Fruit fly (Drosophila melanogaster): Measurements from ENCODE around the gene CG9098.

CG9098 gene

DNA sequence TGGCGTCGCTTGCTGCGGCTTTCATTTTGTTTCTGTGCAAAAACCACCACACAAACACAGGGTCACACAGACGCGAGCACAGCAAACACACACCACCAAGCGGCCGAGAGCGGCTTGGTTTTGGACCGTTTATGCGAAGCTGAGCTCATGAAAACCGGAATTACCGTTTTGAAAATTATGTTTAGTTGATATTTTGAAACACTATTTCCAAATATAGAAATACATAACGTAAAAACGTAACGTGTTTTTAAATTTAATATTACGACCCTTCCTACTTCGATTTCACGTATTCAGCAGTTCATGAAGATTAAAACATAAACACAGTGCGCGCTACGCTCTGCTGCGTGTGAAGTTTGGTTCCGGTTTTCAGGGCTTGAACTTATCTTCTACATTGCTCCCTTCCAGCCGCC lies 39.1 kb upstream of the CG9098 start (continued):
- TF ChIP-seq amos (GFP tag; IDR thresholded peaks at IDR 0.05; ENCODE audit: partially characterized antibody) (no peak), CG13287 (GFP tag; IDR thresholded peaks at IDR 0.05; ENCODE audit: partially characterized antibody) (no peak), CG16779 (GFP tag; IDR thresholded peaks at IDR 0.05) (peak; percentile 69; the same call in 1 of the 2 replicates), HLH4C (GFP tag; IDR thresholded peaks at IDR 0.05; ENCODE audit: partially characterized antibody) (no peak), CG10274 (GFP tag; optimal IDR thresholded peaks at IDR 0.05) (peak; percentile 84), C15 (GFP tag; IDR thresholded peaks at IDR 0.05) (peak; percentile 82; the same call in 1 of the 3 replicates), Fer3 (tag; optimal IDR thresholded peaks at IDR 0.05) (peak; percentile 97), CG2199 (GFP tag; IDR thresholded peaks at IDR 0.05) (peak; percentile 89; the same call in 2 of the 3 replicates), tap (tag; optimal IDR thresholded peaks at IDR 0.05) (peak; percentile 97), CG6854 (GFP tag; optimal IDR thresholded peaks at IDR 0.05) (peak; percentile 97), CG12155 (GFP tag; optimal IDR thresholded peaks at IDR 0.05) (peak; percentile 89), sr (GFP tag; IDR thresholded peaks at IDR 0.05) (peak; percentile 75; the same call in 2 of the 3 replicates), CG1647 (GFP tag; optimal IDR thresholded peaks at IDR 0.05) (peak; percentile 94), dan (GFP tag; IDR thresholded peaks at IDR 0.05) (no peak), pros (GFP tag; optimal IDR thresholded peaks at IDR 0.05) (peak; percentile 85), CG14860 (GFP tag; IDR thresholded peaks at IDR 0.05; ENCODE audit: partially characterized antibody) (no peak), Kr (GFP tag; optimal IDR thresholded peaks at IDR 0.05) (peak; percentile 27), CG15479 (GFP tag; optimal IDR thresholded peaks at IDR 0.05) (no peak), nmo (GFP tag; optimal IDR thresholded peaks at IDR 0.05) (peak; percentile 96), CG4424 (GFP tag; optimal IDR thresholded peaks at IDR 0.05) (peak; percentile 95), CG17568 (GFP tag; optimal IDR thresholded peaks at IDR 0.05) (no peak), Dip2 (GFP tag; IDR thresholded peaks at IDR 0.05) (peak; percentile 28; the same call in 1 of the 2 replicates), psq (GFP tag; optimal IDR thresholded peaks at IDR 0.05) (peak; percentile 72), Asciz (GFP tag; optimal IDR thresholded peaks at IDR 0.05) (peak; percentile 95), Camta (GFP tag; optimal IDR thresholded peaks at IDR 0.05) (peak; percentile 95), gce (GFP tag; IDR thresholded peaks at IDR 0.05) (peak; percentile 91), fd102C (GFP tag; optimal IDR thresholded peaks at IDR 0.05) (peak; percentile 64), rib (GFP tag; IDR thresholded peaks at IDR 0.05) (peak; percentile 94), Med (GFP tag) (peak; percentile 100), Sry-β (GFP tag; optimal IDR thresholded peaks at IDR 0.05) (peak; percentile 60), B-H1 (GFP tag; IDR thresholded peaks at IDR 0.05) (peak; percentile 89), zfh2 (GFP tag; optimal IDR thresholded peaks at IDR 0.05) (peak; percentile 85), Oli (tag; optimal IDR thresholded peaks at IDR 0.05) (peak; percentile 95), CG18619 (GFP tag; optimal IDR thresholded peaks at IDR 0.05) (peak; percentile 95), Poxn (GFP tag; IDR thresholded peaks at IDR 0.05) (peak; percentile 76), CG3838 (GFP tag; optimal IDR thresholded peaks at IDR 0.05) (peak; percentile 82), CG18262 (tag; optimal IDR thresholded peaks at IDR 0.05) (peak; percentile 97), jumu (GFP tag; optimal IDR thresholded peaks at IDR 0.05) (peak; percentile 94), Drgx (GFP tag; IDR thresholded peaks at IDR 0.05) (peak; percentile 96), wdn (GFP tag; IDR thresholded peaks at IDR 0.05) (peak; percentile 90), pho (GFP tag; optimal IDR thresholded peaks at IDR 0.05) (peak; percentile 95), Sry-δ (GFP tag; optimal IDR thresholded peaks at IDR 0.05) (peak; percentile 48), dati (GFP tag; IDR thresholded peaks at IDR 0.05) (peak; percentile 44; the same call in 1 of the 2 replicates), crc (GFP tag; optimal IDR thresholded peaks at IDR 0.05) (peak; percentile 90), bsh (GFP tag; optimal IDR thresholded peaks at IDR 0.05) (peak; percentile 93 to 97), klu (GFP tag; IDR thresholded peaks at IDR 0.05) (peak; percentile 83), schlank (tag; optimal IDR thresholded peaks at IDR 0.05) (peak; percentile 95), CG6175 (GFP tag; IDR thresholded peaks at IDR 0.05) (no peak), Chrac-16 (GFP tag; optimal IDR thresholded peaks at IDR 0.05) (peak; percentile 88), Dref (GFP tag; IDR thresholded peaks at IDR 0.05) (0 out of 2 replicates have a peak, but pooled peaks have one; percentile 20), Hr39 (optimal IDR thresholded peaks at IDR 0.05) (no peak)

Measured in whole organism, embryonic.